Fruit fly (Drosophila melanogaster) whole organism, embryonic: Measurements from ENCODE around the gene Rpp14b.

ENCODE experiments used
- ATbp ChIP-seq: fragments of 200-800 bp; sonication (Bioruptor generic); optimal IDR thresholded peaks from 2 replicates; lab custom pipeline; 2017; ENCODE audit warnings: missing biosample characterization, mild to moderate bottlenecking, missing genetic modification characterization, missing genetic modification reagents
- Aef1 ChIP-seq: fragments of 200-800 bp; sonication (Bioruptor generic); IDR thresholded peaks from 3 replicates; pipeline ENCODE4 v1.3.6; 2022; ENCODE audit warnings: missing biosample characterization, missing genetic modification characterization
- Antp ChIP-seq: fragments of 200-800 bp; sonication (Bioruptor generic); optimal IDR thresholded peaks from 3 replicates; lab custom pipeline; 2016; ENCODE audit warnings: missing biosample characterization, missing genetic modification characterization
- Blimp-1 ChIP-seq: fragments of 200-800 bp; sonication (Bioruptor generic); optimal IDR thresholded peaks from 3 replicates; lab custom pipeline; 2018; ENCODE audit warnings: missing biosample characterization, missing genetic modification characterization, mild to moderate bottlenecking, moderate library complexity, missing genetic modification reagents
- CG10209 ChIP-seq: fragments of 200-800 bp; sonication (Bioruptor generic); optimal IDR thresholded peaks from 3 replicates; lab custom pipeline; 2017; ENCODE audit warnings: missing biosample characterization, mild to moderate bottlenecking, missing genetic modification characterization, missing genetic modification reagents
- CG10366 ChIP-seq: fragments of 200-800 bp; sonication (Bioruptor generic); IDR thresholded peaks from 2 replicates; pipeline ENCODE4 v1.3.6; 2022; ENCODE audit warnings: missing biosample characterization, missing genetic modification characterization
- CG10543 ChIP-seq: fragments of 200-800 bp; sonication (Bioruptor generic); optimal IDR thresholded peaks from 3 replicates; lab custom pipeline; 2017; ENCODE audit warnings: missing biosample characterization, mild to moderate bottlenecking, missing genetic modification characterization, moderate library complexity
- CG11560 ChIP-seq: fragments of 200-800 bp; sonication (Bioruptor generic); IDR thresholded peaks from 3 replicates; pipeline ENCODE4 v1.3.6; 2022; ENCODE audit warnings: missing biosample characterization, missing genetic modification characterization
- CG13624 ChIP-seq: fragments of 200-800 bp; sonication (Bioruptor generic); optimal IDR thresholded peaks from 2 replicates; lab custom pipeline; 2016; ENCODE audit warnings: missing biosample characterization, missing genetic modification characterization
- CG14441 ChIP-seq: fragments of 200-800 bp; sonication (Bioruptor generic); IDR thresholded peaks from 2 replicates; pipeline ENCODE4 v1.3.6; 2022; ENCODE audit warnings: missing biosample characterization, missing genetic modification characterization
- CG16815 ChIP-seq: fragments of 200-800 bp; sonication (Bioruptor generic); optimal IDR thresholded peaks from 3 replicates; lab custom pipeline; 2017; ENCODE audit warnings: missing biosample characterization, mild to moderate bottlenecking, missing genetic modification characterization
- CG16863 ChIP-seq: fragments of 200-800 bp; sonication (Bioruptor generic); optimal IDR thresholded peaks from 3 replicates; lab custom pipeline; 2016; ENCODE audit warnings: missing biosample characterization, missing genetic modification characterization
- CG17568 ChIP-seq: fragments of 200-800 bp; sonication (Bioruptor generic); optimal IDR thresholded peaks from 2 replicates; lab custom pipeline; 2018; ENCODE audit warnings: missing biosample characterization, mild to moderate bottlenecking, missing genetic modification characterization, moderate library complexity
- CG18476 ChIP-seq: fragments of 200-800 bp; sonication (Bioruptor generic); optimal IDR thresholded peaks from 2 replicates; lab custom pipeline; 2016; ENCODE audit warnings: missing biosample characterization, mild to moderate bottlenecking, missing genetic modification characterization
- CG2129 ChIP-seq: fragments of 200-800 bp; sonication (Bioruptor generic); IDR thresholded peaks from 2 replicates; pipeline ENCODE4 v1.3.6; 2022; ENCODE audit warnings: missing biosample characterization, missing genetic modification characterization; ENCODE audit not compliant: partially characterized antibody
- CG32532 ChIP-seq: fragments of 200-800 bp; sonication (Bioruptor generic); IDR thresholded peaks from 2 replicates; pipeline ENCODE4 v1.3.6; 2022; ENCODE audit warnings: missing biosample characterization, missing genetic modification characterization
- CG43689 ChIP-seq: fragments of 200-800 bp; sonication (Bioruptor generic); IDR thresholded peaks from 2 replicates; pipeline ENCODE4 v1.3.6; 2022; ENCODE audit warnings: missing biosample characterization, missing genetic modification characterization
- CG5180 ChIP-seq: fragments of 200-800 bp; sonication (Bioruptor generic); optimal IDR thresholded peaks from 3 replicates; lab custom pipeline; 2017; ENCODE audit warnings: missing biosample characterization, missing genetic modification characterization, mild to moderate bottlenecking, moderate library complexity, missing genetic modification reagents
- CG7987 ChIP-seq: fragments of 200-800 bp; sonication (Bioruptor generic); optimal IDR thresholded peaks from 2 replicates; lab custom pipeline; 2018; ENCODE audit warnings: missing biosample characterization, mild to moderate bottlenecking, missing genetic modification characterization, moderate library complexity
- CG9215 ChIP-seq: fragments of 200-800 bp; sonication (Bioruptor generic); IDR thresholded peaks from 2 replicates; pipeline ENCODE4 v1.3.6; 2022; ENCODE audit warnings: missing biosample characterization, missing genetic modification characterization
- CHES-1-like ChIP-seq: fragments of 200-800 bp; sonication (Bioruptor generic); optimal IDR thresholded peaks from 2 replicates; lab custom pipeline; 2016; ENCODE audit warnings: missing biosample characterization, missing genetic modification characterization
- Dbx ChIP-seq: fragments of 200-800 bp; sonication (Bioruptor generic); IDR thresholded peaks from 3 replicates; pipeline ENCODE4 v1.3.6; 2022; ENCODE audit warnings: missing biosample characterization, missing genetic modification characterization
- Dref ChIP-seq: fragments of 200-800 bp; sonication (Bioruptor generic); IDR thresholded peaks from 2 replicates; pipeline ENCODE4 v1.3.6; 2022; ENCODE audit warnings: missing biosample characterization, missing genetic modification characterization
- Fer2 ChIP-seq: fragments of 200-800 bp; sonication (Bioruptor generic); optimal IDR thresholded peaks from 2 replicates; lab custom pipeline; 2018; ENCODE audit warnings: missing biosample characterization, mild to moderate bottlenecking, missing genetic modification characterization, moderate library complexity
- Hmx ChIP-seq: fragments of 200-800 bp; sonication (Bioruptor generic); optimal IDR thresholded peaks from 2 replicates; lab custom pipeline; 2016; ENCODE audit warnings: missing biosample characterization, missing genetic modification characterization
- NFAT ChIP-seq: fragments of 200-800 bp; sonication (Bioruptor generic); IDR thresholded peaks from 2 replicates; pipeline ENCODE4 v1.3.6; 2022; ENCODE audit warnings: missing biosample characterization, missing genetic modification characterization
- Nf-YB ChIP-seq: fragments of 200-800 bp; sonication (Bioruptor generic); optimal IDR thresholded peaks from 3 replicates; lab custom pipeline; 2019; ENCODE audit warnings: missing biosample characterization, mild to moderate bottlenecking, missing genetic modification characterization, moderate library complexity
- Pdp1 ChIP-seq, 2 experiments: fragments of 200-800 bp; sonication (Bioruptor generic); optimal IDR thresholded peaks; 3 replicates each; lab custom pipeline; 2016; ENCODE audit warnings: missing biosample characterization in 2 of 2, missing genetic modification characterization in 2 of 2, mild to moderate bottlenecking in 1 of 2, moderate library complexity in 1 of 2
- Rx ChIP-seq: fragments of 200-800 bp; sonication (Bioruptor generic); IDR thresholded peaks from 2 replicates; pipeline ENCODE4 v1.3.6; 2022; ENCODE audit warnings: missing biosample characterization, missing genetic modification characterization
- Sry-β ChIP-seq: fragments of 200-800 bp; sonication (Bioruptor generic); optimal IDR thresholded peaks from 2 replicates; lab custom pipeline; 2018; ENCODE audit warnings: missing biosample characterization, mild to moderate bottlenecking, missing genetic modification characterization, moderate library complexity
- ab ChIP-seq: fragments of 200-800 bp; sonication (Bioruptor generic); optimal IDR thresholded peaks from 2 replicates; lab custom pipeline; 2016; ENCODE audit warnings: missing biosample characterization, missing genetic modification characterization
- aop ChIP-seq: fragments of 200-800 bp; sonication (Bioruptor generic); IDR thresholded peaks from 2 replicates; pipeline ENCODE4 v1.3.6; 2022; ENCODE audit warnings: missing biosample characterization, missing genetic modification characterization
- ase ChIP-seq: fragments of 200-800 bp; sonication (Bioruptor generic); IDR thresholded peaks from 3 replicates; pipeline ENCODE4 v1.3.6; 2022; ENCODE audit warnings: missing biosample characterization, missing genetic modification characterization
- ato ChIP-seq: fragments of 200-800 bp; sonication (Bioruptor generic); IDR thresholded peaks from 2 replicates; pipeline ENCODE4 v1.3.6; 2022; ENCODE audit warnings: missing biosample characterization, missing genetic modification characterization; ENCODE audit not compliant: partially characterized antibody
- crp ChIP-seq, 2 experiments: fragments of 200-800 bp; sonication (Bioruptor generic); optimal IDR thresholded peaks; 2 replicates in 1 of 2; 3 replicates in 1 of 2; lab custom pipeline; 2017; ENCODE audit warnings: missing biosample characterization in 2 of 2, missing genetic modification characterization in 2 of 2, mild to moderate bottlenecking in 1 of 2, moderate library complexity in 1 of 2
- dmrt11E ChIP-seq: fragments of 200-800 bp; sonication (Bioruptor generic); optimal IDR thresholded peaks from 3 replicates; lab custom pipeline; 2018; ENCODE audit warnings: missing biosample characterization, mild to moderate bottlenecking, missing genetic modification characterization, moderate library complexity
- dpn ChIP-seq, 2 experiments: fragments of 200-800 bp; sonication (Bioruptor generic); optimal IDR thresholded peaks; 3 replicates each; lab custom pipeline; 2016; ENCODE audit warnings: missing biosample characterization in 2 of 2, missing genetic modification characterization in 2 of 2
- exex ChIP-seq: fragments of 200-800 bp; sonication (Bioruptor generic); optimal IDR thresholded peaks from 4 replicates; lab custom pipeline; 2018; ENCODE audit warnings: missing biosample characterization, mild to moderate bottlenecking, missing genetic modification characterization, moderate library complexity
- hkb ChIP-seq, 2 experiments: fragments of 200-800 bp in 1 of 2; fragments of >200 bp in 1 of 2; sonication (Bioruptor generic) in 1 of 2; IDR thresholded peaks in 1 of 2; optimal IDR thresholded peaks in 1 of 2; 2 replicates each; pipeline versions ENCODE4 v1.3.6 to Lab custom; 2017 to 2022; ENCODE audit warnings: missing biosample characterization in 1 of 2, missing genetic modification characterization in 1 of 2
- insv ChIP-seq, 2 experiments: fragments of 200-800 bp; sonication (Bioruptor generic); optimal IDR thresholded peaks; 3 replicates each; lab custom pipeline; 2016 to 2018; ENCODE audit warnings: missing biosample characterization in 2 of 2, missing genetic modification characterization in 2 of 2
- luna ChIP-seq: fragments of 200-800 bp; sonication (Bioruptor generic); optimal IDR thresholded peaks from 2 replicates; lab custom pipeline; 2016; ENCODE audit warnings: missing biosample characterization, missing genetic modification characterization
- onecut ChIP-seq: fragments of 200-800 bp; sonication (Bioruptor generic); IDR thresholded peaks from 2 replicates; pipeline ENCODE4 v1.3.6; 2022; ENCODE audit warnings: missing biosample characterization, missing genetic modification characterization
- org-1 ChIP-seq: fragments of 200-800 bp; sonication (Bioruptor generic); optimal IDR thresholded peaks from 2 replicates; lab custom pipeline; 2017; ENCODE audit warnings: missing biosample characterization, missing genetic modification characterization
- row ChIP-seq: fragments of 200-800 bp; sonication (Bioruptor generic); IDR thresholded peaks from 3 replicates; pipeline ENCODE4 v1.3.6; 2022; ENCODE audit warnings: missing biosample characterization, missing genetic modification characterization
- stwl ChIP-seq: fragments of 200-800 bp; sonication (Bioruptor generic); optimal IDR thresholded peaks from 3 replicates; lab custom pipeline; 2018; ENCODE audit warnings: missing biosample characterization, mild to moderate bottlenecking, missing genetic modification characterization, moderate library complexity
- tup ChIP-seq: fragments of 200-800 bp; sonication (Bioruptor generic); optimal IDR thresholded peaks from 2 replicates; lab custom pipeline; 2016; ENCODE audit warnings: missing biosample characterization, mild to moderate bottlenecking, missing genetic modification characterization, moderate library complexity
- vfl ChIP-seq: fragments of 200-800 bp; sonication (Bioruptor generic); optimal IDR thresholded peaks from 2 replicates; lab custom pipeline; 2016; ENCODE audit warnings: missing biosample characterization, missing genetic modification characterization
- zen ChIP-seq: fragments of 200-800 bp; sonication (Bioruptor generic); optimal IDR thresholded peaks from 3 replicates; lab custom pipeline; 2018; ENCODE audit warnings: missing biosample characterization, mild to moderate bottlenecking, missing genetic modification characterization, moderate library complexity

Gene Rpp14b

DNA sequence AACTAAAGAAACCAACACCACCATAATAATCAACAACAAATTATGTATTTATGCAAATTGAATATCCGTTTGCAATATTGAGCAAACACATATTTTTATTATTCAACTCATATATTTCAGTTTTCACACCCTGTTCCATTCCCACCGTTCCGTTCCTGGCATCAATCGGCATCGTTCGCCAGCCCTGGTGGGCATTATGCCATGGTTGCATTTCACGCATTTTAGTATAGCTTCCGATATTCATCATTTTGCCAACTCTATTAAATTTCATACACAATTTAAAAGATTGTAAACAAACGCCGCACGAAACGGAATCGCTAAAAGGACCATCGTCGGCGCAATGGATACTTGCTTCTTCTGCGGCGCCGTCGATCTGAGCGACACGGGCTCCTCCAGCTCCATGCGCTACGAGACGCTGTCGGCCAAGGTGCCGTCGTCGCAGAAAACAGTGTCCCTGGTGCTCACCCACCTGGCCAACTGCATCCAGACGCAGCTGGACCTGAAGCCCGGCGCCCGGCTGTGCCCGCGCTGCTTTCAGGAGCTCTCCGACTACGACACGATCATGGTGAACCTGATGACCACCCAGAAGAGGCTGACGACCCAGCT lies 12.5 kb upstream of the Rpp14b start, which contains the start of gene Sry-delta (continued):
- TF ChIP-seq crp (GFP tag; optimal IDR thresholded peaks at IDR 0.05; lab: Kevin White, UChicago) (peak in 1 of 2 experiments; percentile 36), CG18476 (GFP tag; lab: Kevin White, UChicago) (peak; percentile 53), stwl (tag; lab: Kevin White, UChicago) (peak; percentile 93), Pdp1 (GFP tag; optimal IDR thresholded peaks at IDR 0.05; lab: Kevin White, UChicago) (peak; percentile 85 to 96), Aef1 (peak; percentile 75), CHES-1-like (GFP tag; lab: Kevin White, UChicago) (peak; percentile 95), CG9215 (GFP tag; lab: Robert Waterston, UW) (peak; percentile 75), aop (peak; percentile 83), hkb (optimal IDR thresholded peaks at IDR 0.05; lab: Kevin White, UChicago) (no peak), hkb (GFP tag; IDR thresholded peaks at IDR 0.05; lab: Robert Waterston, UW) (peak; percentile 75), CG43689 (no peak), Sry-β (GFP tag; lab: Kevin White, UChicago) (peak; percentile 83), CG2129 (peak; percentile 56), CG16863 (GFP tag; lab: Kevin White, UChicago) (peak; percentile 53), ab (GFP tag; lab: Kevin White, UChicago) (peak; percentile 45), luna (GFP tag; lab: Kevin White, UChicago) (peak; percentile 84), Blimp-1 (no peak), row (GFP tag; lab: Robert Waterston, UW) (peak; percentile 96), ato (peak; percentile 64; the same call in 1 of the 2 replicates), zen (peak; percentile 80), CG10543 (GFP tag; lab: Kevin White, UChicago) (peak; percentile 62), exex (no peak), NFAT (GFP tag; lab: Robert Waterston, UW) (peak; percentile 88), Hmx (GFP tag; lab: Kevin White, UChicago) (no peak), Fer2 (tag; lab: Kevin White, UChicago) (peak; percentile 42), insv (GFP tag; optimal IDR thresholded peaks at IDR 0.05; lab: Kevin White, UChicago) (peak in 1 of 2 experiments; percentile 46), Dref (peak; percentile 77), CG10209 (GFP tag; lab: Kevin White, UChicago) (peak; percentile 69), Dbx (GFP tag; lab: Robert Waterston, UW) (peak; percentile 92), CG11560 (0 out of 3 replicates have a peak, but pooled peaks have one; percentile 28), CG13624 (GFP tag; lab: Kevin White, UChicago) (peak; percentile 90), dpn (GFP tag; optimal IDR thresholded peaks at IDR 0.05; lab: Kevin White, UChicago) (peak; percentile 88 to 93), vfl (peak; percentile 92), CG16815 (GFP tag; lab: Kevin White, UChicago) (peak; percentile 42), Antp (GFP tag; lab: Kevin White, UChicago) (peak; percentile 92), org-1 (no peak), CG10366 (GFP tag; lab: Robert Waterston, UW) (peak; percentile 70), Nf-YB (GFP tag; lab: Kevin White, UChicago) (no peak), Rx (peak; percentile 67), CG17568 (GFP tag; lab: Kevin White, UChicago) (no peak), dmrt11E (peak; percentile 59), ATbp (GFP tag; lab: Kevin White, UChicago) (no peak), ase (GFP tag; lab: Robert Waterston, UW) (peak; percentile 69; the same call in 2 of the 3 replicates), tup (GFP tag; lab: Kevin White, UChicago) (peak; percentile 46), CG14441 (GFP tag; lab: Robert Waterston, UW) (peak; percentile 78), CG7987 (GFP tag; lab: Kevin White, UChicago) (peak; percentile 83), CG5180 (GFP tag; lab: Kevin White, UChicago) (no peak), CG32532 (GFP tag; lab: Robert Waterston, UW) (peak; percentile 88), onecut (GFP tag; lab: Robert Waterston, UW) (peak; percentile 50)
